Worm (Caenorhabditis elegans) whole organism, dauer: ENCODE data around the gene F49C12.12.
"Not testable (repeated sequence)": the region's sequence is repeated elsewhere in the genome, so short reads cannot be mapped to it uniquely, and the experiment has no call there.

Source experiments
- unc-62 ChIP-seq: sonication (generic microtip); optimal IDR thresholded peaks from 2 replicates; lab custom pipeline; 2017; ENCODE audit warnings: missing biosample characterization, missing genetic modification reagents, missing genetic modification characterization

F49C12.12 gene

ce11 chrIV:9320023-9320422 is 866 bp downstream of the F49C12.12 start:
- TF ChIP-seq unc-62, result no peak

ce11 chrIV:9319080-9319479 is 1.8 kb downstream of the F49C12.12 start, which contains the start of the genes F49C12.11 and nemt-1:
Gene F49C12.11, plus strand, starts transcription at chrIV:9319380.
Gene nemt-1, minus strand, starts transcription at chrIV:9319439.
- TF ChIP-seq unc-62, result no peak

- no peak for TF ChIP-seq unc-62
These were observed 2.7 kb downstream of the F49C12.12 start for ce11 chrIV:9318147-9318546.

ce11 chrIV:9316068-9316681 is 4.7 kb downstream of the F49C12.12 start, which contains the start of the genes F49C12.9 and rpn-7:
Gene F49C12.9, minus strand, starts transcription at chrIV:9316215.
Gene rpn-7, plus strand, starts transcription at chrIV:9316631.
- TF ChIP-seq unc-62, result no peak

- not testable (repeated sequence) for TF ChIP-seq unc-62
These were observed 8.1 kb downstream of the F49C12.12 start, which contains the start of gene F49C12.7 for ce11 chrIV:9312827-9313226. Gene F49C12.7, minus strand, starts transcription at chrIV:9312927.

ce11 chrIV:9310935-9311566 is 9.8 kb downstream of the F49C12.12 start:
- TF ChIP-seq unc-62, result no peak

- TF ChIP-seq unc-62, result no peak
These were observed 11.9 kb downstream of the F49C12.12 start, which contains the start of gene F49C12.6 for ce11 chrIV:9308975-9309374. Gene F49C12.6, minus strand, starts transcription at chrIV:9309075.

- no peak for TF ChIP-seq unc-62
These were observed 16.3 kb downstream of the F49C12.12 start, which contains the start of gene F49C12.5 for ce11 chrIV:9304617-9305016. Gene F49C12.5, plus strand, starts transcription at chrIV:9304917.

ce11 chrIV:9303994-9304393 is 16.9 kb downstream of the F49C12.12 start, which contains the start of gene F49C12.4:
Gene F49C12.4, minus strand, starts transcription at chrIV:9304094.
- TF ChIP-seq unc-62, result no peak

- TF ChIP-seq unc-62, result no peak
These were observed 20.8 kb downstream of the F49C12.12 start, which contains the start of gene F49C12.3 for ce11 chrIV:9300127-9300526. Gene F49C12.3, plus strand, starts transcription at chrIV:9300427.

ce11 chrIV:9299145-9299544 is 21.7 kb downstream of the F49C12.12 start, which contains the start of gene F49C12.2:
Gene F49C12.2, minus strand, starts transcription at chrIV:9299245.
- no peak for TF ChIP-seq unc-62

ce11 chrIV:9296285-9296684 is 24.6 kb downstream of the F49C12.12 start, which contains the start of gene F49C12.1:
Gene F49C12.1, minus strand, starts transcription at chrIV:9296354.
- no peak for TF ChIP-seq unc-62

ce11 chrIV:9293825-9294224 is 27.1 kb downstream of the F49C12.12 start, which contains the start of gene nhr-264:
Gene nhr-264, minus strand, starts transcription at chrIV:9293925.
- TF ChIP-seq unc-62, result not testable (repeated sequence)

- no peak for TF ChIP-seq unc-62
These were observed 31.3 kb downstream of the F49C12.12 start for ce11 chrIV:9289635-9290034.

ce11 chrIV:9286305-9286704 is 34.6 kb downstream of the F49C12.12 start, which contains the start of gene nhr-267:
Gene nhr-267, minus strand, starts transcription at chrIV:9286405.
- TF ChIP-seq unc-62, result not testable (repeated sequence)

- TF ChIP-seq unc-62, result no peak
These were observed 46.8 kb downstream of the F49C12.12 start, which contains the start of gene nmy-3 for ce11 chrIV:9274008-9274529. Gene nmy-3, plus strand, starts transcription at chrIV:9274479.
